Fruit fly (Drosophila melanogaster): ENCODE results near the gene Shawl.
A peak's percentile ranks its signal among the peaks of the same experiment; 100 is the strongest.

Shawl gene

dm6 chr2L:9449257-9449972 lies 34.5 kb upstream of the Shawl start (continued):
- peak; percentile 97 for TF ChIP-seq Abd-B (GFP tag; optimal IDR thresholded peaks at IDR 0.05)
- TF ChIP-seq Doc2 (GFP tag; IDR thresholded peaks at IDR 0.05), result no peak; the same call in 1 of the 2 replicates
- TF ChIP-seq shn (GFP tag; optimal IDR thresholded peaks at IDR 0.05), result peak; percentile 64
- peak; percentile 93 for TF ChIP-seq HLHmδ (GFP tag; optimal IDR thresholded peaks at IDR 0.05)
- peak; percentile 93 for TF ChIP-seq ranshi (GFP tag; IDR thresholded peaks at IDR 0.05)
- TF ChIP-seq ken (GFP tag; IDR thresholded peaks at IDR 0.05), result peak; percentile 93
- TF ChIP-seq sisA (GFP tag; IDR thresholded peaks at IDR 0.05), result peak; percentile 95
- peak; percentile 94 for TF ChIP-seq CG12104 (GFP tag; optimal IDR thresholded peaks at IDR 0.05)
- peak; percentile 98 for TF ChIP-seq CG15696 (tag; optimal IDR thresholded peaks at IDR 0.05)
- peak; percentile 52; the same call in 1 of the 2 replicates for TF ChIP-seq MBD-R2 (GFP tag; IDR thresholded peaks at IDR 0.05)
- peak; percentile 94 for TF ChIP-seq E2f1 (GFP tag; IDR thresholded peaks at IDR 0.05)
- TF ChIP-seq CG3726 (GFP tag; IDR thresholded peaks at IDR 0.05), result peak; percentile 94
- peak; percentile 97 for TF ChIP-seq gem (tag; optimal IDR thresholded peaks at IDR 0.05)
- TF ChIP-seq danr (GFP tag; IDR thresholded peaks at IDR 0.05), result peak; percentile 93
- TF ChIP-seq lbe (GFP tag; optimal IDR thresholded peaks at IDR 0.05), result peak; percentile 93
- peak; percentile 75 for TF ChIP-seq chm (GFP tag; IDR thresholded peaks at IDR 0.05)
- TF ChIP-seq Dad (GFP tag; optimal IDR thresholded peaks at IDR 0.05), result peak; percentile 60
- peak; percentile 96; the same call in 1 of the 2 replicates for TF ChIP-seq klu (GFP tag; IDR thresholded peaks at IDR 0.05)
- TF ChIP-seq CG9609 (GFP tag; optimal IDR thresholded peaks at IDR 0.05), result peak; percentile 70
- peak; percentile 93 for TF ChIP-seq stc (GFP tag; IDR thresholded peaks at IDR 0.05)
- TF ChIP-seq CG10959 (GFP tag; IDR thresholded peaks at IDR 0.05), result peak; percentile 89
- peak; percentile 91 for TF ChIP-seq CG2889 (GFP tag; IDR thresholded peaks at IDR 0.05)
- no peak for TF ChIP-seq CG2129 (GFP tag; IDR thresholded peaks at IDR 0.05; ENCODE audit: partially characterized antibody)
- TF ChIP-seq dan (GFP tag; IDR thresholded peaks at IDR 0.05), result no peak
- peak; percentile 94 for TF ChIP-seq gsb-n (tag; optimal IDR thresholded peaks at IDR 0.05)
- no peak for TF ChIP-seq cad (GFP tag; optimal IDR thresholded peaks at IDR 0.05)
- peak; percentile 95 for TF ChIP-seq Optix (GFP tag; IDR thresholded peaks at IDR 0.05)
- peak; percentile 66 for TF ChIP-seq chn (GFP tag; optimal IDR thresholded peaks at IDR 0.05)
- TF ChIP-seq CG10366 (GFP tag; IDR thresholded peaks at IDR 0.05), result peak; percentile 98
- TF ChIP-seq CG1233 (GFP tag; optimal IDR thresholded peaks at IDR 0.05), result peak; percentile 95
- peak; percentile 95 for TF ChIP-seq CG14014 (GFP tag; IDR thresholded peaks at IDR 0.05)
- peak; percentile 98 for TF ChIP-seq CG18619 (GFP tag; optimal IDR thresholded peaks at IDR 0.05)
- TF ChIP-seq CG17612 (GFP tag; IDR thresholded peaks at IDR 0.05), result peak; percentile 75; the same call in 1 of the 2 replicates
- peak; percentile 11 for TF ChIP-seq CHES-1-like (GFP tag; optimal IDR thresholded peaks at IDR 0.05)
- peak; percentile 95 for TF ChIP-seq ara (GFP tag; IDR thresholded peaks at IDR 0.05)
- TF ChIP-seq Hr3 (GFP tag; optimal IDR thresholded peaks at IDR 0.05), result peak; percentile 96
- TF ChIP-seq trem (tag; optimal IDR thresholded peaks at IDR 0.05), result peak; percentile 93
- TF ChIP-seq Ets97D (GFP tag; optimal IDR thresholded peaks at IDR 0.05), result no peak
- peak; percentile 91 for TF ChIP-seq CG11247 (GFP tag; IDR thresholded peaks at IDR 0.05)
- TF ChIP-seq rib (GFP tag; IDR thresholded peaks at IDR 0.05), result peak; percentile 85
- peak; percentile 37; the same call in 1 of the 3 replicates for TF ChIP-seq CG16813 (GFP tag; IDR thresholded peaks at IDR 0.05; ENCODE audit: partially characterized antibody)
- peak; percentile 98 for TF ChIP-seq CG6254 (GFP tag; optimal IDR thresholded peaks at IDR 0.05)
- TF ChIP-seq H2.0 (GFP tag; IDR thresholded peaks at IDR 0.05), result peak; percentile 91
- peak; percentile 88 for TF ChIP-seq Mad (GFP tag; optimal IDR thresholded peaks at IDR 0.05)
- TF ChIP-seq Sox100B (GFP tag; optimal IDR thresholded peaks at IDR 0.05), result peak; percentile 98
- TF ChIP-seq CG17359 (tag; optimal IDR thresholded peaks at IDR 0.05), result peak; percentile 91
- TF ChIP-seq CG11093 (GFP tag; IDR thresholded peaks at IDR 0.05), result peak; percentile 96
- peak; percentile 88 for TF ChIP-seq Sox102F (GFP tag; optimal IDR thresholded peaks at IDR 0.05)
- TF ChIP-seq az2 (GFP tag; optimal IDR thresholded peaks at IDR 0.05), result peak; percentile 95
- peak; percentile 88 for TF ChIP-seq gt (GFP tag; IDR thresholded peaks at IDR 0.05)
- TF ChIP-seq Bdp1 (GFP tag; optimal IDR thresholded peaks at IDR 0.05), result peak; percentile 74
